Worm (Caenorhabditis elegans) whole organism, L3 larva: ENCODE data around the gene C02D5.4.

Experiments
- R02D3.7 ChIP-seq: fragments of 150-350 bp; optimal IDR thresholded peaks from 2 replicates; lab custom pipeline; 2014; ENCODE audit warnings: missing biosample characterization, missing genetic modification characterization
- jun-1 ChIP-seq: fragments of 150-350 bp; optimal IDR thresholded peaks from 2 replicates; lab custom pipeline; 2014; ENCODE audit warnings: missing biosample characterization, missing genetic modification reagents, missing genetic modification characterization
- lin-15B ChIP-seq: fragments of 150-350 bp; optimal IDR thresholded peaks from 2 replicates; lab custom pipeline; 2014; ENCODE audit warnings: missing biosample characterization, missing genetic modification characterization

- TF ChIP-seq lin-15B (tag; lab: Kevin White, UChicago) (peak; percentile 12), R02D3.7 (tag; lab: Kevin White, UChicago) (no peak), jun-1 (tag; lab: Kevin White, UChicago) (no peak)
These were observed 42.1 kb upstream of the C02D5.4 start for ce11 chrIII:8509644-8510393.
